Fruit fly (Drosophila melanogaster) whole organism, wandering third instar larva: ENCODE results near the gene sisA.

Experiments
- Abd-B ChIP-seq: fragments of >200 bp; optimal IDR thresholded peaks from 2 replicates; lab custom pipeline; 2017; ENCODE audit warnings: missing biosample characterization, missing genetic modification characterization
- CG9705 ChIP-seq: fragments of 200-800 bp; sonication (Bioruptor generic); optimal IDR thresholded peaks from 2 replicates; lab custom pipeline; 2018; ENCODE audit warnings: missing biosample characterization, mild to moderate bottlenecking, missing genetic modification characterization
- HLH106 ChIP-seq: fragments of 200-800 bp; optimal IDR thresholded peaks from 3 replicates; lab custom pipeline; 2019; ENCODE audit warnings: missing biosample characterization, mild to moderate bottlenecking, missing genetic modification characterization, moderate library complexity
- Mio ChIP-seq: sonication (Bioruptor generic); optimal IDR thresholded peaks from 2 replicates; lab custom pipeline; 2016; ENCODE audit warnings: missing biosample characterization, missing genetic modification characterization
- N ChIP-seq: fragments of >200 bp; optimal IDR thresholded peaks from 2 replicates; lab custom pipeline; 2018; ENCODE audit warnings: missing biosample characterization, missing external identifiers, missing genetic modification characterization
- Vsx2 ChIP-seq: fragments of 200-300, 225-300 bp; sonication (Bioruptor generic); optimal IDR thresholded peaks from 2 replicates; lab custom pipeline; 2018; ENCODE audit warnings: missing biosample characterization, missing genetic modification characterization; ENCODE audit not compliant: partially characterized antibody
- br ChIP-seq: fragments of 200-800 bp; sonication (Bioruptor generic); optimal IDR thresholded peaks from 2 replicates; lab custom pipeline; 2016; ENCODE audit warnings: missing biosample characterization, missing genetic modification characterization
- brk ChIP-seq: fragments of 200-800 bp; sonication (Bioruptor generic); optimal IDR thresholded peaks from 2 replicates; lab custom pipeline; 2016; ENCODE audit warnings: missing biosample characterization, mild to moderate bottlenecking, missing genetic modification characterization
- h ChIP-seq: fragments of 200-800 bp; sonication (Bioruptor generic); optimal IDR thresholded peaks from 3 replicates; lab custom pipeline; 2016; ENCODE audit warnings: missing biosample characterization, mild to moderate bottlenecking, missing genetic modification characterization
- pan ChIP-seq: fragments of >200 bp; optimal IDR thresholded peaks from 2 replicates; lab custom pipeline; 2017
- psq ChIP-seq: fragments of 200-800 bp; sonication (Bioruptor generic); optimal IDR thresholded peaks from 3 replicates; lab custom pipeline; 2017; ENCODE audit warnings: missing biosample characterization, mild to moderate bottlenecking, missing genetic modification characterization, moderate library complexity
- tai ChIP-seq: sonication (Bioruptor generic); optimal IDR thresholded peaks from 2 replicates; lab custom pipeline; 2016; ENCODE audit warnings: missing biosample characterization, missing genetic modification characterization
- usp ChIP-seq: fragments of >200 bp; optimal IDR thresholded peaks from 2 replicates; lab custom pipeline; 2017; ENCODE audit warnings: missing biosample characterization, missing genetic modification characterization

- no peak for TF ChIP-seq Vsx2 (GFP tag; lab: Kevin White, UChicago)
- TF ChIP-seq psq (GFP tag; lab: Kevin White, UChicago), result peak; percentile 81
- no peak for TF ChIP-seq tai (GFP tag; lab: Kevin White, UChicago)
- TF ChIP-seq Abd-B (GFP tag; lab: Kevin White, UChicago), result no peak
- no peak for TF ChIP-seq N
- TF ChIP-seq brk (GFP tag; lab: Kevin White, UChicago), result no peak
- TF ChIP-seq CG9705 (GFP tag; lab: Kevin White, UChicago), result peak; percentile 80
- peak; percentile 81 for TF ChIP-seq Mio (GFP tag; lab: Kevin White, UChicago)
- TF ChIP-seq HLH106 (tag; lab: Kevin White, UChicago), result peak; percentile 92
- peak; percentile 93 for TF ChIP-seq br (GFP tag; lab: Kevin White, UChicago)
- no peak for TF ChIP-seq pan
- no peak for TF ChIP-seq usp
- TF ChIP-seq h (GFP tag; lab: Kevin White, UChicago), result peak; percentile 95
These were observed 29.2 kb upstream of the sisA start for dm6 chrX:11351351-11351750.
